Fruit fly (Drosophila melanogaster) whole organism, embryonic: ENCODE data around the gene FoxL1.

ENCODE experiments used
- CG10959 ChIP-seq: fragments of 200-800 bp; sonication (Bioruptor generic); IDR thresholded peaks from 2 replicates; pipeline ENCODE4 v1.3.6; 2022; ENCODE audit warnings: missing biosample characterization, missing genetic modification characterization
- CG11093 ChIP-seq: fragments of 200-800 bp; sonication (Bioruptor generic); IDR thresholded peaks from 3 replicates; pipeline ENCODE4 v1.3.6; 2022; ENCODE audit warnings: missing biosample characterization, missing genetic modification characterization
- CG11695 ChIP-seq: fragments of 200-800 bp; sonication (Bioruptor generic); IDR thresholded peaks from 3 replicates; pipeline ENCODE4 v1.3.6; 2022; ENCODE audit warnings: missing biosample characterization, missing genetic modification characterization
- CG11723 ChIP-seq: fragments of 200-800 bp; sonication (Bioruptor generic); optimal IDR thresholded peaks from 2 replicates; lab custom pipeline; 2017; ENCODE audit warnings: missing biosample characterization, mild to moderate bottlenecking, missing genetic modification characterization
- CG12659 ChIP-seq: fragments of 200-800 bp; sonication (Bioruptor generic); optimal IDR thresholded peaks from 3 replicates; lab custom pipeline; 2017; ENCODE audit warnings: mild to moderate bottlenecking, missing biosample characterization, missing genetic modification reagents, missing genetic modification characterization
- CG13775 ChIP-seq: fragments of 200-800 bp; sonication (Bioruptor generic); optimal IDR thresholded peaks from 3 replicates; lab custom pipeline; 2017; ENCODE audit warnings: missing biosample characterization, mild to moderate bottlenecking, missing genetic modification characterization
- CG14441 ChIP-seq: fragments of 200-800 bp; sonication (Bioruptor generic); IDR thresholded peaks from 2 replicates; pipeline ENCODE4 v1.3.6; 2022; ENCODE audit warnings: missing biosample characterization, missing genetic modification characterization
- CG1529 ChIP-seq: fragments of 200-800 bp; sonication (Bioruptor generic); optimal IDR thresholded peaks from 3 replicates; lab custom pipeline; 2018; ENCODE audit warnings: missing biosample characterization, missing genetic modification characterization
- CG1647 ChIP-seq: fragments of 200-800 bp; sonication (Bioruptor generic); optimal IDR thresholded peaks from 3 replicates; lab custom pipeline; 2016; ENCODE audit warnings: missing biosample characterization, missing genetic modification characterization
- CG17385 ChIP-seq: fragments of 200-800 bp; sonication (Bioruptor generic); optimal IDR thresholded peaks from 3 replicates; lab custom pipeline; 2018; ENCODE audit warnings: missing biosample characterization, mild to moderate bottlenecking, missing genetic modification characterization
- CG18262 ChIP-seq: fragments of 200-800 bp; optimal IDR thresholded peaks from 3 replicates; lab custom pipeline; 2019; ENCODE audit warnings: missing biosample characterization, mild to moderate bottlenecking, missing genetic modification characterization, moderate library complexity
- CG2678 ChIP-seq: fragments of 200-800 bp; sonication (Bioruptor generic); optimal IDR thresholded peaks from 3 replicates; lab custom pipeline; 2019; ENCODE audit warnings: missing biosample characterization, mild to moderate bottlenecking, missing genetic modification characterization, moderate library complexity
- CG2712 ChIP-seq: fragments of 200-800 bp; optimal IDR thresholded peaks from 3 replicates; lab custom pipeline; 2019; ENCODE audit warnings: missing biosample characterization, mild to moderate bottlenecking, missing genetic modification characterization, moderate library complexity
- CG31224 ChIP-seq: fragments of 200-800 bp; sonication (Bioruptor generic); IDR thresholded peaks from 2 replicates; pipeline ENCODE4 v1.3.6; 2022; ENCODE audit warnings: missing biosample characterization, missing genetic modification characterization
- CG4404 ChIP-seq: fragments of 200-800 bp; sonication (Bioruptor generic); IDR thresholded peaks from 2 replicates; pipeline ENCODE4 v1.3.6; 2022; ENCODE audit warnings: missing biosample characterization, missing genetic modification characterization
- CG6683 ChIP-seq: fragments of 200-800 bp; sonication (Bioruptor generic); optimal IDR thresholded peaks from 2 replicates; lab custom pipeline; 2017; ENCODE audit warnings: missing biosample characterization, mild to moderate bottlenecking, missing genetic modification characterization, missing genetic modification reagents
- D ChIP-seq, 2 experiments: fragments of 200-800 bp in 1 of 2; fragments of >200 bp in 1 of 2; sonication (Bioruptor generic) in 1 of 2; optimal IDR thresholded peaks; 2 replicates in 1 of 2; 3 replicates in 1 of 2; lab custom pipeline; 2017; ENCODE audit warnings: mild to moderate bottlenecking in 1 of 2, missing biosample characterization in 1 of 2, missing genetic modification characterization in 1 of 2, missing genetic modification reagents in 1 of 2
- HmgD ChIP-seq: fragments of 200-800 bp; sonication (Bioruptor generic); optimal IDR thresholded peaks from 3 replicates; lab custom pipeline; 2016; ENCODE audit warnings: missing biosample characterization, missing genetic modification characterization
- Jarid2 ChIP-seq: fragments of 200-800 bp; sonication (Bioruptor generic); optimal IDR thresholded peaks from 3 replicates; lab custom pipeline; 2017; ENCODE audit warnings: mild to moderate bottlenecking, missing biosample characterization, missing genetic modification reagents, missing genetic modification characterization
- Lim3 ChIP-seq: fragments of 200-800 bp; sonication (Bioruptor generic); IDR thresholded peaks from 2 replicates; pipeline ENCODE4 v1.3.6; 2022; ENCODE audit warnings: missing biosample characterization, missing genetic modification characterization
- Max ChIP-seq: fragments of 200-800 bp; sonication (Bioruptor generic); optimal IDR thresholded peaks from 2 replicates; lab custom pipeline; 2016; ENCODE audit warnings: missing biosample characterization, mild to moderate bottlenecking, missing genetic modification characterization
- Med ChIP-seq: fragments of 200-800 bp; sonication (Bioruptor generic); peaks from one replicate; lab custom pipeline; 2016; ENCODE audit warnings: missing biosample characterization, missing genetic modification characterization, mild to moderate bottlenecking, inconsistent platforms, moderate library complexity
- Meics ChIP-seq: fragments of 200-800 bp; sonication (Bioruptor generic); optimal IDR thresholded peaks from 2 replicates; lab custom pipeline; 2017; ENCODE audit warnings: missing biosample characterization, mild to moderate bottlenecking, missing genetic modification characterization
- Mes4 ChIP-seq: fragments of 200-800 bp; sonication (Bioruptor generic); optimal IDR thresholded peaks from 2 replicates; lab custom pipeline; 2016; ENCODE audit warnings: missing biosample characterization, missing genetic modification characterization
- NC2α ChIP-seq: fragments of 200-800 bp; sonication (Bioruptor generic); optimal IDR thresholded peaks from 2 replicates; lab custom pipeline; 2016; ENCODE audit warnings: missing biosample characterization, missing genetic modification characterization
- Nf-YA ChIP-seq: fragments of 200-800 bp; sonication (Bioruptor generic); IDR thresholded peaks from 2 replicates; pipeline ENCODE4 v1.3.6; 2022; ENCODE audit warnings: missing biosample characterization, missing genetic modification characterization
- Optix ChIP-seq: fragments of 200-800 bp; sonication (Bioruptor generic); IDR thresholded peaks from 3 replicates; pipeline ENCODE4 v1.3.6; 2022; ENCODE audit warnings: missing biosample characterization, missing genetic modification characterization
- Ptx1 ChIP-seq: fragments of 200-800 bp; sonication (Bioruptor generic); IDR thresholded peaks from 2 replicates; pipeline ENCODE4 v1.3.6; 2022; ENCODE audit warnings: missing biosample characterization, missing genetic modification characterization
- Rx ChIP-seq: fragments of 200-800 bp; sonication (Bioruptor generic); IDR thresholded peaks from 2 replicates; pipeline ENCODE4 v1.3.6; 2022; ENCODE audit warnings: missing biosample characterization, missing genetic modification characterization
- Sox102F ChIP-seq: fragments of 200-800 bp; sonication (Bioruptor generic); optimal IDR thresholded peaks from 2 replicates; lab custom pipeline; 2018; ENCODE audit warnings: missing biosample characterization, mild to moderate bottlenecking, missing genetic modification characterization, moderate library complexity
- Spps ChIP-seq: fragments of 200-800 bp; sonication (Bioruptor generic); optimal IDR thresholded peaks from 2 replicates; lab custom pipeline; 2018; ENCODE audit warnings: missing biosample characterization, mild to moderate bottlenecking, missing genetic modification characterization
- Tbp ChIP-seq: fragments of >200 bp; optimal IDR thresholded peaks from 2 replicates; lab custom pipeline; 2018; ENCODE audit warnings: missing biosample characterization, missing genetic modification characterization
- br ChIP-seq: fragments of >200 bp; optimal IDR thresholded peaks from 2 replicates; lab custom pipeline; 2017
- dati ChIP-seq: fragments of 200-800 bp; sonication (Bioruptor generic); IDR thresholded peaks from 2 replicates; pipeline ENCODE4 v1.3.6; 2022; ENCODE audit warnings: missing biosample characterization, missing genetic modification characterization
- fd3F ChIP-seq: fragments of 200-800 bp; sonication (Bioruptor generic); optimal IDR thresholded peaks from 2 replicates; lab custom pipeline; 2018; ENCODE audit warnings: missing biosample characterization, mild to moderate bottlenecking, missing genetic modification characterization, moderate library complexity
- fd96Cb ChIP-seq: fragments of 200-800 bp; sonication (Bioruptor generic); optimal IDR thresholded peaks from 2 replicates; lab custom pipeline; 2018; ENCODE audit warnings: missing biosample characterization, mild to moderate bottlenecking, missing genetic modification characterization, moderate library complexity
- gem ChIP-seq: fragments of 200-800 bp; sonication (Bioruptor generic); optimal IDR thresholded peaks from 2 replicates; lab custom pipeline; 2019; ENCODE audit warnings: missing biosample characterization, mild to moderate bottlenecking, missing genetic modification characterization, moderate library complexity
- gsb-n ChIP-seq: fragments of 200-800 bp; sonication (Bioruptor generic); optimal IDR thresholded peaks from 3 replicates; lab custom pipeline; 2018; ENCODE audit warnings: missing biosample characterization, mild to moderate bottlenecking, missing genetic modification characterization
- her ChIP-seq: fragments of 200-800 bp; sonication (Bioruptor generic); optimal IDR thresholded peaks from 2 replicates; lab custom pipeline; 2016; ENCODE audit warnings: missing biosample characterization, missing genetic modification characterization
- jing ChIP-seq: fragments of 200-800 bp; sonication (Bioruptor generic); optimal IDR thresholded peaks from 2 replicates; lab custom pipeline; 2018; ENCODE audit warnings: missing biosample characterization, mild to moderate bottlenecking, missing genetic modification characterization
- nau ChIP-seq: fragments of 200-800 bp; sonication (Bioruptor generic); optimal IDR thresholded peaks from 3 replicates; lab custom pipeline; 2017; ENCODE audit warnings: missing biosample characterization, mild to moderate bottlenecking, missing genetic modification characterization, missing genetic modification reagents
- nerfin-1 ChIP-seq: fragments of 200-800 bp; sonication (Bioruptor generic); optimal IDR thresholded peaks from 3 replicates; lab custom pipeline; 2019; ENCODE audit warnings: missing biosample characterization, mild to moderate bottlenecking, missing genetic modification characterization, moderate library complexity
- nmo ChIP-seq: fragments of 200-800 bp; sonication (Bioruptor generic); optimal IDR thresholded peaks from 2 replicates; lab custom pipeline; 2018; ENCODE audit warnings: missing biosample characterization, mild to moderate bottlenecking, missing genetic modification characterization, moderate library complexity
- nom ChIP-seq: fragments of 200-800 bp; sonication (Bioruptor generic); optimal IDR thresholded peaks from 2 replicates; lab custom pipeline; 2017; ENCODE audit warnings: missing biosample characterization, missing genetic modification characterization, mild to moderate bottlenecking, moderate library complexity, missing genetic modification reagents
- pnt ChIP-seq: fragments of 200-800 bp; sonication (Bioruptor generic); optimal IDR thresholded peaks from 3 replicates; lab custom pipeline; 2016; ENCODE audit warnings: missing biosample characterization, missing genetic modification characterization
- prd ChIP-seq, 3 experiments: fragments of >200 bp in 2 of 3; fragments of 200-800 bp in 1 of 3; sonication (Bioruptor generic) in 1 of 3; optimal IDR thresholded peaks in 2 of 3; IDR thresholded peaks in 1 of 3; 2 replicates in 2 of 3; 3 replicates in 1 of 3; pipeline versions ENCODE4 v1.3.6 to Lab custom; 2017 to 2022; ENCODE audit warnings: missing biosample characterization in 1 of 3, missing genetic modification characterization in 1 of 3
- scrt ChIP-seq: fragments of 200-800 bp; sonication (Bioruptor generic); optimal IDR thresholded peaks from 2 replicates; lab custom pipeline; 2018; ENCODE audit warnings: missing biosample characterization, mild to moderate bottlenecking, missing genetic modification characterization, moderate library complexity
- stwl ChIP-seq: fragments of 200-800 bp; sonication (Bioruptor generic); optimal IDR thresholded peaks from 3 replicates; lab custom pipeline; 2018; ENCODE audit warnings: missing biosample characterization, mild to moderate bottlenecking, missing genetic modification characterization, moderate library complexity
- tgo ChIP-seq: fragments of 200-800 bp; sonication (Bioruptor generic); IDR thresholded peaks from 3 replicates; pipeline ENCODE4 v1.3.6; 2022; ENCODE audit warnings: missing biosample characterization, missing genetic modification characterization

The FoxL1 gene

DNA sequence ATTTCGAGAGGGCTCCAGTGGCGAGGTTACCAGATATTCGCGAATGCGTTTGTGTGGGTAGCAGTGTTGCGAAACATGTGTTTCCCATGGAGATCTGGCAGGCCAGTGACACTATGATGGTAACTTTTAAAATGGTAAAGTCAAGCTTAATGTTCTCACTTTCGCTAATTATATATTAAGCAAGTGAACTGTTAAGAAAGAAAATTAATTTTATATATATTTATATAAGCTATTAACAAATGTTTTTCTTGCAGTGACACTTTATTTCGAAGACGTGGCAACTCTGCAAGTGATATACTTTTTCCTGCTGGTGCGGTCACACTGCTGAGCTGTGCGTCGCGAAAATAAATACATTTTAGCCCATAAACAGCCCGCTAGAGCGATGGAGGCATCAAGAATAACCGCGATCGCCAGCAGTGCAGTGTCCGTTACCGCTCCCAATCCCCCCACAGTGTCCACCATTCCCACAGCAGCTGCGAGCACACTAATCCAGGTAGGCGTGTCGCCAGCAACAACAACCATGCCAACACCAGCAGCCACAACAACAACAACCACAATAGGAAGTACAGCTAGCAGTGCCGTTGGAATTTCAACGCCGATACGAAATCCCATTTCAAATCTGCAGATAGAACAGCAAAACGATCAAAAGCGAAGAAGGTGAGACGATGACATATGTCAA lies 21.7 kb downstream of the FoxL1 start, which contains the start of the genes CG11593 and Rcd5 (continued):
- TF ChIP-seq Nf-YA (peak; percentile 41; the same call in 1 of the 2 replicates), Sox102F (GFP tag; lab: Kevin White, UChicago) (peak; percentile 65), dati (no peak), CG14441 (GFP tag; lab: Robert Waterston, UW) (peak; percentile 85), nmo (peak; percentile 89), CG12659 (GFP tag; lab: Kevin White, UChicago) (peak; percentile 84), Rx (GFP tag; lab: Robert Waterston, UW) (peak; percentile 52; the same call in 1 of the 2 replicates), tgo (GFP tag; lab: Robert Waterston, UW) (peak; percentile 84), Max (GFP tag; lab: Kevin White, UChicago) (peak; percentile 67), Optix (GFP tag; lab: Robert Waterston, UW) (peak; percentile 76), CG11723 (GFP tag; lab: Kevin White, UChicago) (no peak), CG2712 (no peak), Tbp (GFP tag; lab: Kevin White, UChicago) (no peak), nom (GFP tag; lab: Kevin White, UChicago) (no peak), nau (GFP tag; lab: Kevin White, UChicago) (no peak), Med (GFP tag; lab: Kevin White, UChicago) (no peak), CG11093 (GFP tag; lab: Robert Waterston, UW) (peak; percentile 78; the same call in 2 of the 3 replicates), CG6683 (GFP tag; lab: Kevin White, UChicago) (no peak), D (optimal IDR thresholded peaks at IDR 0.05; lab: Kevin White, UChicago) (no peak), D (GFP tag; optimal IDR thresholded peaks at IDR 0.05; lab: Kevin White, UChicago) (no peak), CG17385 (GFP tag; lab: Kevin White, UChicago) (peak; percentile 48), Meics (GFP tag; lab: Kevin White, UChicago) (peak; percentile 58), fd96Cb (tag; lab: Kevin White, UChicago) (peak; percentile 47), CG1647 (GFP tag; lab: Kevin White, UChicago) (peak; percentile 20), jing (GFP tag; lab: Kevin White, UChicago) (no peak), CG13775 (GFP tag; lab: Kevin White, UChicago) (peak; percentile 84), stwl (peak; percentile 79), Ptx1 (GFP tag; lab: Robert Waterston, UW) (peak; percentile 91), CG2678 (tag; lab: Kevin White, UChicago) (no peak), nerfin-1 (tag; lab: Kevin White, UChicago) (no peak), scrt (GFP tag; lab: Kevin White, UChicago) (no peak), Spps (peak; percentile 41), prd (optimal IDR thresholded peaks at IDR 0.05; lab: Kevin White, UChicago) (no peak), prd (GFP tag; IDR thresholded peaks at IDR 0.05; lab: Robert Waterston, UW) (peak; percentile 92), HmgD (GFP tag; lab: Kevin White, UChicago) (no peak), CG31224 (GFP tag; lab: Robert Waterston, UW) (peak; percentile 75), CG4404 (GFP tag; lab: Robert Waterston, UW) (peak; percentile 80), br (lab: Kevin White, UChicago) (no peak), her (GFP tag; lab: Kevin White, UChicago) (no peak), CG10959 (GFP tag; lab: Robert Waterston, UW) (no peak), Mes4 (GFP tag; lab: Kevin White, UChicago) (no peak), NC2α (GFP tag; lab: Kevin White, UChicago) (no peak), CG1529 (GFP tag; lab: Kevin White, UChicago) (no peak), pnt (peak; percentile 27), CG11695 (GFP tag; lab: Robert Waterston, UW) (no peak; the same call in 2 of the 3 replicates), Lim3 (GFP tag; lab: Robert Waterston, UW) (0 out of 2 replicates have a peak, but pooled peaks have one; percentile 14), gem (tag; lab: Kevin White, UChicago) (no peak), Jarid2 (no peak), fd3F (peak; percentile 63), CG18262 (tag; lab: Kevin White, UChicago) (no peak), gsb-n (tag; lab: Kevin White, UChicago) (no peak)
